Fruit fly (Drosophila melanogaster) whole organism, embryonic: ENCODE data around the gene Invadolysin.

Experiments
- C15 ChIP-seq: fragments of 200-800 bp; sonication (Bioruptor generic); IDR thresholded peaks from 3 replicates; pipeline ENCODE4 v1.3.6; 2022; ENCODE audit warnings: missing biosample characterization, missing genetic modification characterization
- CG10321 ChIP-seq: fragments of 200-800 bp; sonication (Bioruptor generic); IDR thresholded peaks from 2 replicates; pipeline ENCODE4 v1.3.6; 2022; ENCODE audit warnings: missing biosample characterization, missing genetic modification characterization
- CG10654 ChIP-seq: fragments of 200-800 bp; sonication (Bioruptor generic); optimal IDR thresholded peaks from 2 replicates; lab custom pipeline; 2016; ENCODE audit warnings: missing biosample characterization, missing genetic modification characterization
- CG10979 ChIP-seq: fragments of 200-800 bp; sonication (Bioruptor generic); optimal IDR thresholded peaks from 2 replicates; lab custom pipeline; 2018; ENCODE audit warnings: missing biosample characterization, mild to moderate bottlenecking, missing genetic modification characterization, moderate library complexity
- CG11723 ChIP-seq: fragments of 200-800 bp; sonication (Bioruptor generic); optimal IDR thresholded peaks from 2 replicates; lab custom pipeline; 2017; ENCODE audit warnings: missing biosample characterization, mild to moderate bottlenecking, missing genetic modification characterization
- CG12104 ChIP-seq: fragments of 200-800 bp; sonication (Bioruptor generic); optimal IDR thresholded peaks from 3 replicates; lab custom pipeline; 2016; ENCODE audit warnings: missing biosample characterization, missing genetic modification characterization
- CG14667 ChIP-seq: fragments of 200-800 bp; sonication (Bioruptor generic); IDR thresholded peaks from 2 replicates; pipeline ENCODE4 v1.3.6; 2022; ENCODE audit warnings: missing biosample characterization, missing genetic modification characterization
- CG15011 ChIP-seq: fragments of 200-800 bp; sonication (Bioruptor generic); optimal IDR thresholded peaks from 3 replicates; lab custom pipeline; 2018; ENCODE audit warnings: missing biosample characterization, mild to moderate bottlenecking, missing genetic modification characterization
- CG1647 ChIP-seq: fragments of 200-800 bp; sonication (Bioruptor generic); optimal IDR thresholded peaks from 3 replicates; lab custom pipeline; 2016; ENCODE audit warnings: missing biosample characterization, missing genetic modification characterization
- CG17802 ChIP-seq: fragments of 200-800 bp; sonication (Bioruptor generic); optimal IDR thresholded peaks from 2 replicates; lab custom pipeline; 2018; ENCODE audit warnings: missing biosample characterization, mild to moderate bottlenecking, missing genetic modification characterization, moderate library complexity
- CG31388 ChIP-seq: fragments of 200-800 bp; sonication (Bioruptor generic); optimal IDR thresholded peaks from 2 replicates; lab custom pipeline; 2016; ENCODE audit warnings: missing biosample characterization, missing genetic modification characterization
- CG3407 ChIP-seq: fragments of 200-800 bp; sonication (Bioruptor generic); optimal IDR thresholded peaks from 2 replicates; lab custom pipeline; 2018; ENCODE audit warnings: missing biosample characterization, mild to moderate bottlenecking, missing genetic modification characterization
- CG3847 ChIP-seq: fragments of 200-800 bp; sonication (Bioruptor generic); IDR thresholded peaks from 2 replicates; pipeline ENCODE4 v1.3.6; 2022; ENCODE audit warnings: missing biosample characterization, missing genetic modification characterization
- CG4328 ChIP-seq: fragments of 200-800 bp; sonication (Bioruptor generic); optimal IDR thresholded peaks from 3 replicates; lab custom pipeline; 2017; ENCODE audit warnings: missing biosample characterization, missing genetic modification reagents, missing genetic modification characterization
- CG43689 ChIP-seq: fragments of 200-800 bp; sonication (Bioruptor generic); IDR thresholded peaks from 2 replicates; pipeline ENCODE4 v1.3.6; 2022; ENCODE audit warnings: missing biosample characterization, missing genetic modification characterization
- CG4854 ChIP-seq: fragments of 200-800 bp; sonication (Bioruptor generic); optimal IDR thresholded peaks from 2 replicates; lab custom pipeline; 2016; ENCODE audit warnings: missing biosample characterization, missing genetic modification characterization, inconsistent platforms
- CG9727 ChIP-seq: fragments of 200-800 bp; sonication (Bioruptor generic); optimal IDR thresholded peaks from 3 replicates; lab custom pipeline; 2017; ENCODE audit warnings: missing biosample characterization, mild to moderate bottlenecking, missing genetic modification characterization
- CHES-1-like ChIP-seq: fragments of 200-800 bp; sonication (Bioruptor generic); optimal IDR thresholded peaks from 2 replicates; lab custom pipeline; 2016; ENCODE audit warnings: missing biosample characterization, missing genetic modification characterization
- H2.0 ChIP-seq: fragments of 200-800 bp; sonication (Bioruptor generic); IDR thresholded peaks from 2 replicates; pipeline ENCODE4 v1.3.6; 2022; ENCODE audit warnings: missing biosample characterization, missing genetic modification characterization
- Jarid2 ChIP-seq: fragments of 200-800 bp; sonication (Bioruptor generic); optimal IDR thresholded peaks from 3 replicates; lab custom pipeline; 2017; ENCODE audit warnings: mild to moderate bottlenecking, missing biosample characterization, missing genetic modification reagents, missing genetic modification characterization
- Lpt ChIP-seq: fragments of >200 bp; optimal IDR thresholded peaks from 2 replicates; lab custom pipeline; 2018; ENCODE audit warnings: missing biosample characterization, missing genetic modification characterization
- MESR4 ChIP-seq: fragments of 200-800 bp; sonication (Bioruptor generic); optimal IDR thresholded peaks from 2 replicates; lab custom pipeline; 2018; ENCODE audit warnings: missing biosample characterization, mild to moderate bottlenecking, missing genetic modification characterization, moderate library complexity
- Mrtf ChIP-seq: fragments of 200-800 bp; sonication (Bioruptor generic); IDR thresholded peaks from 3 replicates; pipeline ENCODE4 v1.3.6; 2022; ENCODE audit warnings: missing biosample characterization, missing genetic modification characterization
- NC2α ChIP-seq: fragments of 200-800 bp; sonication (Bioruptor generic); optimal IDR thresholded peaks from 2 replicates; lab custom pipeline; 2016; ENCODE audit warnings: missing biosample characterization, missing genetic modification characterization
- Opbp ChIP-seq: fragments of 200-800 bp; sonication (Bioruptor generic); IDR thresholded peaks from 3 replicates; pipeline ENCODE4 v1.3.6; 2022; ENCODE audit warnings: missing biosample characterization, missing genetic modification characterization; ENCODE audit not compliant: partially characterized antibody
- Spps ChIP-seq: fragments of 200-800 bp; sonication (Bioruptor generic); optimal IDR thresholded peaks from 2 replicates; lab custom pipeline; 2018; ENCODE audit warnings: missing biosample characterization, mild to moderate bottlenecking, missing genetic modification characterization
- TFAM ChIP-seq: fragments of 200-800 bp; sonication (Bioruptor generic); optimal IDR thresholded peaks from 2 replicates; lab custom pipeline; 2017; ENCODE audit warnings: missing biosample characterization, missing genetic modification characterization, inconsistent platforms
- Taf1 ChIP-seq: fragments of 200-800 bp; sonication (Bioruptor generic); IDR thresholded peaks from 2 replicates; pipeline ENCODE4 v1.3.6; 2022; ENCODE audit warnings: missing biosample characterization, missing genetic modification characterization
- YL-1 ChIP-seq: fragments of 200-800 bp; sonication (Bioruptor generic); optimal IDR thresholded peaks from 3 replicates; lab custom pipeline; 2017; ENCODE audit warnings: missing biosample characterization, mild to moderate bottlenecking, missing genetic modification characterization
- ac ChIP-seq: fragments of 200-800 bp; sonication (Bioruptor generic); optimal IDR thresholded peaks from 3 replicates; lab custom pipeline; 2017; ENCODE audit warnings: missing biosample characterization, mild to moderate bottlenecking, missing genetic modification characterization
- amos ChIP-seq: fragments of 200-800 bp; sonication (Bioruptor generic); IDR thresholded peaks from 2 replicates; pipeline ENCODE4 v1.3.6; 2022; ENCODE audit warnings: missing biosample characterization, missing genetic modification characterization; ENCODE audit not compliant: partially characterized antibody
- ap ChIP-seq: fragments of 200-800 bp; sonication (Bioruptor generic); IDR thresholded peaks from 2 replicates; pipeline ENCODE4 v1.3.6; 2022; ENCODE audit warnings: missing biosample characterization, missing genetic modification characterization
- bowl ChIP-seq: fragments of 200-800 bp; sonication (Bioruptor generic); IDR thresholded peaks from 2 replicates; pipeline ENCODE4 v1.3.6; 2022; ENCODE audit warnings: missing biosample characterization, missing genetic modification characterization
- bsh ChIP-seq, 2 experiments: fragments of 200-800 bp; sonication (Bioruptor generic); optimal IDR thresholded peaks; 2 replicates each; lab custom pipeline; 2017 to 2018; ENCODE audit warnings: mild to moderate bottlenecking in 2 of 2, missing biosample characterization in 2 of 2, missing genetic modification characterization in 2 of 2, moderate library complexity in 1 of 2
- btn ChIP-seq: fragments of 200-800 bp; sonication (Bioruptor generic); optimal IDR thresholded peaks from 2 replicates; lab custom pipeline; 2016; ENCODE audit warnings: missing biosample characterization, missing genetic modification characterization
- crol ChIP-seq: fragments of 200-800 bp; sonication (Bioruptor generic); IDR thresholded peaks from 2 replicates; pipeline ENCODE4 v1.3.6; 2022; ENCODE audit warnings: missing biosample characterization, missing genetic modification characterization
- ems ChIP-seq: fragments of 200-800 bp; sonication (Bioruptor generic); optimal IDR thresholded peaks from 3 replicates; lab custom pipeline; 2016; ENCODE audit warnings: missing biosample characterization, missing genetic modification characterization
- fd96Cb ChIP-seq: fragments of 200-800 bp; sonication (Bioruptor generic); optimal IDR thresholded peaks from 2 replicates; lab custom pipeline; 2018; ENCODE audit warnings: missing biosample characterization, mild to moderate bottlenecking, missing genetic modification characterization, moderate library complexity
- ham ChIP-seq: fragments of 200-800 bp; sonication (Bioruptor generic); IDR thresholded peaks from 2 replicates; pipeline ENCODE4 v1.3.6; 2022; ENCODE audit warnings: missing biosample characterization, missing genetic modification characterization
- mam ChIP-seq: fragments of 200-800 bp; sonication (Bioruptor generic); optimal IDR thresholded peaks from 3 replicates; lab custom pipeline; 2016; ENCODE audit warnings: missing biosample characterization, missing genetic modification characterization
- peb ChIP-seq: fragments of 200-800 bp; sonication (Bioruptor generic); IDR thresholded peaks from 2 replicates; pipeline ENCODE4 v1.3.6; 2022; ENCODE audit warnings: missing biosample characterization, missing genetic modification characterization
- pnt ChIP-seq: fragments of 200-800 bp; sonication (Bioruptor generic); optimal IDR thresholded peaks from 3 replicates; lab custom pipeline; 2016; ENCODE audit warnings: missing biosample characterization, missing genetic modification characterization
- pros ChIP-seq: fragments of 200-800 bp; sonication (Bioruptor generic); optimal IDR thresholded peaks from 3 replicates; lab custom pipeline; 2019; ENCODE audit warnings: missing biosample characterization, mild to moderate bottlenecking, missing genetic modification characterization, moderate library complexity
- row ChIP-seq: fragments of 200-800 bp; sonication (Bioruptor generic); IDR thresholded peaks from 3 replicates; pipeline ENCODE4 v1.3.6; 2022; ENCODE audit warnings: missing biosample characterization, missing genetic modification characterization
- seq ChIP-seq: fragments of 200-800 bp; sonication (Bioruptor generic); IDR thresholded peaks from 2 replicates; pipeline ENCODE4 v1.3.6; 2022; ENCODE audit warnings: missing biosample characterization, missing genetic modification characterization
- sob ChIP-seq: fragments of 200-800 bp; sonication (Bioruptor generic); IDR thresholded peaks from 2 replicates; pipeline ENCODE4 v1.3.6; 2022; ENCODE audit warnings: missing biosample characterization, missing genetic modification characterization
- stwl ChIP-seq: fragments of 200-800 bp; sonication (Bioruptor generic); optimal IDR thresholded peaks from 3 replicates; lab custom pipeline; 2018; ENCODE audit warnings: missing biosample characterization, mild to moderate bottlenecking, missing genetic modification characterization, moderate library complexity
- usp ChIP-seq: fragments of >200 bp; optimal IDR thresholded peaks from 2 replicates; lab custom pipeline; 2017; ENCODE audit warnings: missing biosample characterization, missing genetic modification characterization

The Invadolysin gene

dm6 chr3R:10153957-10154685 lies 9.7 kb downstream of the Invadolysin start (continued):
- no peak for TF ChIP-seq CG11723 (GFP tag; lab: Kevin White, UChicago)
- no peak for TF ChIP-seq CG10654 (GFP tag; lab: Kevin White, UChicago)
- TF ChIP-seq pnt (GFP tag; lab: Kevin White, UChicago): peak; percentile 17
- no peak for TF ChIP-seq Spps (tag; lab: Kevin White, UChicago)
- no peak for TF ChIP-seq peb (GFP tag; lab: Robert Waterston, UW)
- no peak for TF ChIP-seq CG15011 (GFP tag; lab: Kevin White, UChicago)

dm6 chr3R:10161163-10161562 lies 16.7 kb downstream of the Invadolysin start, which contains the start of gene CG6254:
Gene CG6254, minus strand, starts transcription at chr3R:10161331.
- TF ChIP-seq MESR4 (GFP tag; lab: Kevin White, UChicago) (peak; percentile 57), ems (GFP tag; lab: Kevin White, UChicago) (peak; percentile 6), Taf1 (GFP tag; lab: Robert Waterston, UW) (no peak), NC2α (GFP tag; lab: Kevin White, UChicago) (no peak), usp (GFP tag; lab: Kevin White, UChicago) (no peak), Mrtf (0 out of 3 replicates have a peak, but pooled peaks have one; percentile 27), CG3847 (GFP tag; lab: Robert Waterston, UW) (0 out of 2 replicates have a peak, but pooled peaks have one; percentile 22), fd96Cb (tag; lab: Kevin White, UChicago) (peak; percentile 22), TFAM (no peak), ham (GFP tag; lab: Robert Waterston, UW) (no peak), Opbp (GFP tag; lab: Robert Waterston, UW) (0 out of 3 replicates have a peak, but pooled peaks have one; percentile 34), CG12104 (GFP tag; lab: Kevin White, UChicago) (no peak), row (GFP tag; lab: Robert Waterston, UW) (peak; percentile 90), CG10979 (no peak), ap (GFP tag; lab: Robert Waterston, UW) (no peak), pros (no peak), btn (GFP tag; lab: Kevin White, UChicago) (no peak), ac (GFP tag; lab: Kevin White, UChicago) (no peak), crol (GFP tag; lab: Robert Waterston, UW) (no peak), CG3407 (GFP tag; lab: Kevin White, UChicago) (no peak), Lpt (no peak), H2.0 (GFP tag; lab: Robert Waterston, UW) (no peak), CG4328 (GFP tag; lab: Kevin White, UChicago) (no peak), Jarid2 (no peak), CG14667 (no peak), CHES-1-like (GFP tag; lab: Kevin White, UChicago) (peak; percentile 67), bsh (GFP tag; optimal IDR thresholded peaks at IDR 0.05; lab: Kevin White, UChicago) (peak in 1 of 2 experiments; percentile 22), stwl (tag; lab: Kevin White, UChicago) (peak; percentile 88), CG1647 (GFP tag; lab: Kevin White, UChicago) (no peak), amos (GFP tag; lab: Robert Waterston, UW) (peak; percentile 57; the same call in 1 of the 2 replicates), CG17802 (tag; lab: Kevin White, UChicago) (peak; percentile 28), CG10321 (GFP tag; lab: Robert Waterston, UW) (no peak), CG4854 (peak; percentile 15), mam (GFP tag; lab: Kevin White, UChicago) (peak; percentile 63), YL-1 (peak; percentile 46), CG9727 (GFP tag; lab: Kevin White, UChicago) (no peak), CG31388 (GFP tag; lab: Kevin White, UChicago) (no peak), C15 (GFP tag; lab: Robert Waterston, UW) (no peak), CG11723 (GFP tag; lab: Kevin White, UChicago) (no peak), seq (GFP tag; lab: Robert Waterston, UW) (0 out of 2 replicates have a peak, but pooled peaks have one; percentile 26), sob (GFP tag; lab: Robert Waterston, UW) (peak; percentile 63), bowl (GFP tag; lab: Robert Waterston, UW) (no peak), CG43689 (no peak)
